Worm (Caenorhabditis elegans) whole organism, young adult: ENCODE measurements around the gene clec-80.
"Not testable (repeated sequence)": the region's sequence is repeated elsewhere in the genome, so short reads cannot be mapped to it uniquely, and the experiment has no call there.

Experiments
- D2030.7 ChIP-seq: fragments of 200-800 bp; sonication (Bioruptor generic); IDR thresholded peaks from 2 replicates; pipeline ENCODE4 v1.3.6; 2022; ENCODE audit warnings: missing genetic modification reagents, missing genetic modification characterization, missing compliant biosample characterization
- F55B11.4 ChIP-seq: sonication (generic microtip); optimal IDR thresholded peaks from 2 replicates; lab custom pipeline; 2016; ENCODE audit warnings: missing compliant biosample characterization, missing genetic modification characterization, borderline replicate concordance; ENCODE audit not compliant: insufficient read depth
- T07F8.4 ChIP-seq: sonication (generic microtip); optimal IDR thresholded peaks from 2 replicates; lab custom pipeline; 2016; ENCODE audit warnings: mild to moderate bottlenecking, missing genetic modification characterization, moderate library complexity, missing compliant biosample characterization
- Y53F4B.3 ChIP-seq: fragments of 200-800 bp; sonication (Bioruptor generic); IDR thresholded peaks from 2 replicates; pipeline ENCODE4 v1.3.6; 2022; ENCODE audit warnings: missing genetic modification reagents, missing genetic modification characterization, missing compliant biosample characterization
- Y79H2A.3 ChIP-seq: fragments of 200-800 bp; sonication (Bioruptor generic); conservative IDR thresholded peaks from 2 replicates; pipeline ENCODE4 v1.3.6; 2022; ENCODE audit warnings: missing genetic modification reagents, missing genetic modification characterization, missing compliant biosample characterization
- aptf-3 ChIP-seq: fragments of 200-800 bp; sonication (Bioruptor generic); IDR thresholded peaks from 2 replicates; pipeline ENCODE4 v1.3.6; 2022; ENCODE audit warnings: missing genetic modification characterization, missing compliant biosample characterization
- atf-7 ChIP-seq: sonication (generic microtip); optimal IDR thresholded peaks from 2 replicates; lab custom pipeline; 2017; ENCODE audit warnings: mild to moderate bottlenecking, missing genetic modification characterization, missing compliant biosample characterization
- athp-1 ChIP-seq: sonication (generic microtip); optimal IDR thresholded peaks from 2 replicates; lab custom pipeline; 2017; ENCODE audit warnings: mild to moderate bottlenecking, missing genetic modification characterization, missing compliant biosample characterization
- attf-5 ChIP-seq: fragments of 200-800 bp; sonication (Bioruptor generic); optimal IDR thresholded peaks from 2 replicates; lab custom pipeline; 2018; ENCODE audit warnings: mild to moderate bottlenecking, missing genetic modification characterization, missing compliant biosample characterization
- ccch-3 ChIP-seq: fragments of 200-800 bp; sonication (Bioruptor generic); optimal IDR thresholded peaks from 2 replicates; lab custom pipeline; 2018; ENCODE audit warnings: mild to moderate bottlenecking, missing genetic modification characterization, missing compliant biosample characterization
- cebp-1 ChIP-seq, 2 experiments: fragments of 200-800 bp in 1 of 2; sonication (Bioruptor generic) in 1 of 2; sonication (generic microtip) in 1 of 2; IDR thresholded peaks in 1 of 2; optimal IDR thresholded peaks in 1 of 2; 2 replicates each; pipeline versions ENCODE4 v1.3.6 to Lab custom; 2017 to 2022; ENCODE audit warnings: missing compliant biosample characterization in 2 of 2, missing genetic modification characterization in 2 of 2, mild to moderate bottlenecking in 1 of 2, missing genetic modification reagents in 1 of 2, moderate library complexity in 1 of 2
- ceh-27 ChIP-seq: fragments of 200-800 bp; sonication (Bioruptor generic); optimal IDR thresholded peaks from 2 replicates; lab custom pipeline; 2018; ENCODE audit warnings: mild to moderate bottlenecking, missing genetic modification characterization, moderate library complexity, missing compliant biosample characterization
- chd-7 ChIP-seq: sonication (generic microtip); optimal IDR thresholded peaks from 2 replicates; lab custom pipeline; 2016; ENCODE audit warnings: mild to moderate bottlenecking, missing genetic modification characterization, moderate library complexity, missing compliant biosample characterization
- dpff-1 ChIP-seq: sonication (generic microtip); optimal IDR thresholded peaks from 2 replicates; lab custom pipeline; 2017; ENCODE audit warnings: mild to moderate bottlenecking, missing genetic modification characterization, missing compliant biosample characterization
- gei-17 ChIP-seq: fragments of 200-800 bp; sonication (Bioruptor generic); optimal IDR thresholded peaks from 2 replicates; lab custom pipeline; 2018; ENCODE audit warnings: mild to moderate bottlenecking, missing genetic modification characterization, missing compliant biosample characterization
- let-526 ChIP-seq: fragments of 200-800 bp; sonication (Bioruptor generic); IDR thresholded peaks from 2 replicates; pipeline ENCODE4 v1.3.6; 2022; ENCODE audit warnings: missing genetic modification reagents, missing genetic modification characterization, missing compliant biosample characterization
- lin-40 ChIP-seq: sonication (generic microtip); optimal IDR thresholded peaks from 2 replicates; lab custom pipeline; 2016; ENCODE audit warnings: missing genetic modification characterization, mild to moderate bottlenecking, missing compliant biosample characterization, missing genotype, missing genetic modification reagents
- lir-1 ChIP-seq: fragments of 200-800 bp; sonication (Bioruptor generic); conservative IDR thresholded peaks from 2 replicates; pipeline ENCODE4 v1.3.6; 2022; ENCODE audit warnings: missing genetic modification reagents, missing genetic modification characterization, missing compliant biosample characterization
- madf-6 ChIP-seq: fragments of 200-800 bp; sonication (Bioruptor generic); IDR thresholded peaks from 2 replicates; pipeline ENCODE4 v1.3.6; 2022; ENCODE audit warnings: missing genetic modification reagents, missing genetic modification characterization, missing compliant biosample characterization
- mxl-1 ChIP-seq: sonication (generic microtip); optimal IDR thresholded peaks from 2 replicates; lab custom pipeline; 2016; ENCODE audit warnings: missing genetic modification characterization, missing compliant biosample characterization
- nfyb-1 ChIP-seq: fragments of 200-800 bp; sonication (Bioruptor generic); IDR thresholded peaks from 2 replicates; pipeline ENCODE4 v1.3.6; 2022; ENCODE audit warnings: missing genetic modification reagents, missing genetic modification characterization, missing compliant biosample characterization
- nhr-179 ChIP-seq: sonication (generic microtip); optimal IDR thresholded peaks from 2 replicates; lab custom pipeline; 2016; ENCODE audit warnings: mild to moderate bottlenecking, missing genetic modification characterization, missing compliant biosample characterization
- nhr-27 ChIP-seq: fragments of 200-800 bp; sonication (Bioruptor generic); optimal IDR thresholded peaks from 2 replicates; lab custom pipeline; 2018; ENCODE audit warnings: mild to moderate bottlenecking, missing genetic modification characterization, moderate library complexity, missing compliant biosample characterization
- nhr-80 ChIP-seq: sonication (generic microtip); optimal IDR thresholded peaks from 2 replicates; lab custom pipeline; 2016; ENCODE audit warnings: missing genetic modification characterization, missing compliant biosample characterization
- pbrm-1 ChIP-seq: fragments of 200-800 bp; sonication (Bioruptor generic); IDR thresholded peaks from 2 replicates; pipeline ENCODE4 v1.3.6; 2022; ENCODE audit warnings: missing genetic modification reagents, missing genetic modification characterization, missing compliant biosample characterization
- rec-8 ChIP-seq, 2 experiments: sonication (generic microtip); optimal IDR thresholded peaks; 2 replicates each; lab custom pipeline; 2016; ENCODE audit warnings: mild to moderate bottlenecking in 2 of 2, missing genetic modification characterization in 2 of 2, missing genetic modification reagents in 2 of 2, missing genotype in 2 of 2, missing biosample characterization in 1 of 2, missing compliant biosample characterization in 1 of 2, moderate library complexity in 1 of 2
- rpc-1 ChIP-seq, 2 experiments: fragments of 150-350 bp in 1 of 2; sonication (generic microtip) in 1 of 2; optimal IDR thresholded peaks; 2 replicates each; lab custom pipeline; 2014 to 2018; ENCODE audit warnings: missing biosample characterization in 1 of 2, missing genetic modification characterization in 1 of 2, missing genetic modification reagents in 1 of 2, missing genotype in 1 of 2
- sdz-38 ChIP-seq: sonication (generic microtip); optimal IDR thresholded peaks from 2 replicates; lab custom pipeline; 2016; ENCODE audit warnings: missing genotype, missing genetic modification characterization, missing compliant biosample characterization
- snpc-1.1 ChIP-seq: sonication (generic microtip); optimal IDR thresholded peaks from 2 replicates; lab custom pipeline; 2017; ENCODE audit warnings: missing genetic modification characterization, mild to moderate bottlenecking, missing compliant biosample characterization, antibody characterized with exemption, moderate library complexity, missing genotype, missing genetic modification reagents; ENCODE audit not compliant: insufficient read depth
- unc-130 ChIP-seq: sonication (generic microtip); optimal IDR thresholded peaks from 2 replicates; lab custom pipeline; 2016; ENCODE audit warnings: missing genetic modification reagents, missing genetic modification characterization, missing compliant biosample characterization
- zfh-2 ChIP-seq: fragments of 200-800 bp; sonication (Bioruptor generic); conservative IDR thresholded peaks from 2 replicates; pipeline ENCODE4 v1.3.6; 2022; ENCODE audit warnings: missing genetic modification reagents, missing genetic modification characterization, missing compliant biosample characterization
- ztf-22 ChIP-seq: fragments of 200-800 bp; sonication (Bioruptor generic); optimal IDR thresholded peaks from 2 replicates; lab custom pipeline; 2018; ENCODE audit warnings: mild to moderate bottlenecking, missing genetic modification characterization, moderate library complexity, missing compliant biosample characterization
- ztf-3 ChIP-seq: fragments of 200-800 bp; sonication (Bioruptor generic); optimal IDR thresholded peaks from 2 replicates; lab custom pipeline; 2018; ENCODE audit warnings: mild to moderate bottlenecking, missing genetic modification characterization, missing compliant biosample characterization

Gene clec-80

ce11 chrIV:2788389-2788788 lies 35.2 kb upstream of the clec-80 start, which contains the start of gene atln-1:
TSS of gene atln-1 (plus strand) at chrIV:2788689.
- not testable (repeated sequence) for TF ChIP-seq gei-17 (GFP tag; lab: Kevin White, UChicago); Y79H2A.3 (GFP tag; lab: Robert Waterston, UW); chd-7 (tag; lab: Kevin White, UChicago)

- TF ChIP-seq sdz-38 (tag; lab: Kevin White, UChicago) (no peak), nhr-179 (tag; lab: Kevin White, UChicago) (no peak), mxl-1 (tag; lab: Kevin White, UChicago) (no peak), zfh-2 (GFP tag; lab: Robert Waterston, UW) (no peak), madf-6 (GFP tag; lab: Robert Waterston, UW) (no peak), rec-8 (tag; optimal IDR thresholded peaks at IDR 0.05; lab: Kevin White, UChicago) (no peak), lir-1 (GFP tag; lab: Robert Waterston, UW) (no peak), ccch-3 (GFP tag; lab: Kevin White, UChicago) (no peak), F55B11.4 (tag; lab: Kevin White, UChicago) (no peak), unc-130 (GFP tag; lab: Kevin White, UChicago) (no peak), T07F8.4 (tag; lab: Kevin White, UChicago) (no peak), ztf-22 (GFP tag; lab: Kevin White, UChicago) (no peak), atf-7 (tag; lab: Kevin White, UChicago) (no peak), D2030.7 (GFP tag; lab: Robert Waterston, UW) (no peak), cebp-1 (GFP tag; IDR thresholded peaks at IDR 0.05; lab: Robert Waterston, UW) (no peak), cebp-1 (tag; optimal IDR thresholded peaks at IDR 0.05; lab: Kevin White, UChicago) (no peak), athp-1 (tag; lab: Kevin White, UChicago) (no peak), let-526 (no peak), ztf-3 (GFP tag; lab: Kevin White, UChicago) (no peak), rpc-1 (optimal IDR thresholded peaks at IDR 0.05; lab: Kevin White, UChicago) (no peak), rpc-1 (tag; optimal IDR thresholded peaks at IDR 0.05; lab: Kevin White, UChicago) (no peak)
Observed at ce11 chrIV:2793956-2794355, 29.6 kb upstream of the clec-80 start.

- TF ChIP-seq rec-8 (tag; optimal IDR thresholded peaks at IDR 0.05; lab: Kevin White, UChicago) (no peak), nhr-80 (tag; lab: Kevin White, UChicago) (peak; percentile 63)
Observed at ce11 chrIV:2798339-2798738, 25.2 kb upstream of the clec-80 start, which contains the start of gene Y54G2A.52. TSS of gene Y54G2A.52 (minus strand) at chrIV:2798686.

ce11 chrIV:2799389-2799788 lies 24.2 kb upstream of the clec-80 start, which contains the start of gene Y54G2A.10:
TSS of gene Y54G2A.10 (plus strand) at chrIV:2799689.
- TF ChIP-seq ceh-27 (GFP tag; lab: Kevin White, UChicago) (no peak), pbrm-1 (no peak), nfyb-1 (GFP tag; lab: Robert Waterston, UW) (no peak), Y53F4B.3 (no peak), lin-40 (no peak), nhr-27 (tag; lab: Kevin White, UChicago) (no peak), snpc-1.1 (tag; lab: Kevin White, UChicago) (no peak), attf-5 (no peak), aptf-3 (GFP tag; lab: Robert Waterston, UW) (no peak), dpff-1 (tag; lab: Kevin White, UChicago) (no peak)
